Fruit fly (Drosophila melanogaster) whole organism, embryonic: ENCODE data around the gene Prx4.

Experiments
- Blimp-1 ChIP-seq: fragments of 200-800 bp; sonication (Bioruptor generic); optimal IDR thresholded peaks from 3 replicates; lab custom pipeline; 2018; ENCODE audit warnings: missing biosample characterization, missing genetic modification characterization, mild to moderate bottlenecking, moderate library complexity, missing genetic modification reagents
- CG10209 ChIP-seq: fragments of 200-800 bp; sonication (Bioruptor generic); optimal IDR thresholded peaks from 3 replicates; lab custom pipeline; 2017; ENCODE audit warnings: missing biosample characterization, mild to moderate bottlenecking, missing genetic modification characterization, missing genetic modification reagents
- CG10267 ChIP-seq: fragments of 200-800 bp; sonication (Bioruptor generic); optimal IDR thresholded peaks from 2 replicates; lab custom pipeline; 2018; ENCODE audit warnings: missing biosample characterization, mild to moderate bottlenecking, missing genetic modification characterization, moderate library complexity
- CG10366 ChIP-seq: fragments of 200-800 bp; sonication (Bioruptor generic); IDR thresholded peaks from 2 replicates; pipeline ENCODE4 v1.3.6; 2022; ENCODE audit warnings: missing biosample characterization, missing genetic modification characterization
- CG12071 ChIP-seq: fragments of 200-800 bp; sonication (Bioruptor generic); optimal IDR thresholded peaks from 3 replicates; lab custom pipeline; 2018; ENCODE audit warnings: missing biosample characterization, mild to moderate bottlenecking, missing genetic modification characterization
- CG1832 ChIP-seq: fragments of 200-800 bp; sonication (Bioruptor generic); optimal IDR thresholded peaks from 2 replicates; lab custom pipeline; 2017; ENCODE audit warnings: missing biosample characterization, mild to moderate bottlenecking, missing genetic modification characterization, inconsistent platforms
- CG2129 ChIP-seq: fragments of 200-800 bp; sonication (Bioruptor generic); IDR thresholded peaks from 2 replicates; pipeline ENCODE4 v1.3.6; 2022; ENCODE audit warnings: missing biosample characterization, missing genetic modification characterization; ENCODE audit not compliant: partially characterized antibody
- CG2875 ChIP-seq: fragments of 200-800 bp; sonication (Bioruptor generic); optimal IDR thresholded peaks from 2 replicates; lab custom pipeline; 2017; ENCODE audit warnings: missing biosample characterization, mild to moderate bottlenecking, missing genetic modification characterization, missing genetic modification reagents
- CG31365 ChIP-seq: fragments of 200-800 bp; sonication (Bioruptor generic); optimal IDR thresholded peaks from 2 replicates; lab custom pipeline; 2018; ENCODE audit warnings: missing biosample characterization, mild to moderate bottlenecking, missing genetic modification characterization
- CG3847 ChIP-seq: fragments of 200-800 bp; sonication (Bioruptor generic); IDR thresholded peaks from 2 replicates; pipeline ENCODE4 v1.3.6; 2022; ENCODE audit warnings: missing biosample characterization, missing genetic modification characterization
- CG5245 ChIP-seq: fragments of 200-800 bp; sonication (Bioruptor generic); optimal IDR thresholded peaks from 3 replicates; lab custom pipeline; 2016; ENCODE audit warnings: missing biosample characterization, missing genetic modification characterization
- CG5953 ChIP-seq: fragments of 200-800 bp; sonication (Bioruptor generic); IDR thresholded peaks from 2 replicates; pipeline ENCODE4 v1.3.6; 2022; ENCODE audit warnings: missing biosample characterization, missing genetic modification characterization
- CG6765 ChIP-seq: fragments of 200-800 bp; sonication (Bioruptor generic); optimal IDR thresholded peaks from 3 replicates; lab custom pipeline; 2017; ENCODE audit warnings: missing biosample characterization, mild to moderate bottlenecking, missing genetic modification characterization
- CG6854 ChIP-seq: fragments of 200-800 bp; sonication (Bioruptor generic); optimal IDR thresholded peaks from 3 replicates; lab custom pipeline; 2017; ENCODE audit warnings: missing biosample characterization, mild to moderate bottlenecking, missing genetic modification characterization
- CG7271 ChIP-seq: fragments of 200-800 bp; sonication (Bioruptor generic); optimal IDR thresholded peaks from 2 replicates; lab custom pipeline; 2018; ENCODE audit warnings: missing biosample characterization, mild to moderate bottlenecking, missing genetic modification characterization, moderate library complexity
- CG7357 ChIP-seq: fragments of 200-800 bp; sonication (Bioruptor generic); IDR thresholded peaks from 3 replicates; pipeline ENCODE4 v1.3.6; 2022; ENCODE audit warnings: missing biosample characterization, missing genetic modification characterization
- CG8944 ChIP-seq: fragments of 200-800 bp; sonication (Bioruptor generic); optimal IDR thresholded peaks from 3 replicates; lab custom pipeline; 2016; ENCODE audit warnings: missing biosample characterization, missing genetic modification characterization
- CG9727 ChIP-seq: fragments of 200-800 bp; sonication (Bioruptor generic); optimal IDR thresholded peaks from 3 replicates; lab custom pipeline; 2017; ENCODE audit warnings: missing biosample characterization, mild to moderate bottlenecking, missing genetic modification characterization
- Dip3 ChIP-seq: fragments of 200-800 bp; sonication (Bioruptor generic); optimal IDR thresholded peaks from 3 replicates; lab custom pipeline; 2016; ENCODE audit warnings: missing biosample characterization, missing genetic modification characterization
- E2f2 ChIP-seq: fragments of 200-800 bp; sonication (Bioruptor generic); IDR thresholded peaks from 2 replicates; pipeline ENCODE4 v1.3.6; 2022; ENCODE audit warnings: missing biosample characterization, missing genetic modification characterization
- Fer1 ChIP-seq: fragments of 200-800 bp; sonication (Bioruptor generic); optimal IDR thresholded peaks from 2 replicates; lab custom pipeline; 2017; ENCODE audit warnings: missing biosample characterization, mild to moderate bottlenecking, missing genetic modification characterization
- Gsc ChIP-seq: fragments of 200-800 bp; sonication (Bioruptor generic); IDR thresholded peaks from 2 replicates; pipeline ENCODE4 v1.3.6; 2022; ENCODE audit warnings: missing biosample characterization, missing genetic modification characterization
- HLHmδ ChIP-seq: fragments of 200-800 bp; sonication (Bioruptor generic); optimal IDR thresholded peaks from 2 replicates; lab custom pipeline; 2018; ENCODE audit warnings: missing biosample characterization, mild to moderate bottlenecking, missing genetic modification characterization, moderate library complexity
- Hr3 ChIP-seq: fragments of 200-800 bp; sonication (Bioruptor generic); optimal IDR thresholded peaks from 3 replicates; lab custom pipeline; 2016; ENCODE audit warnings: missing biosample characterization, missing genetic modification characterization
- Meics ChIP-seq: fragments of 200-800 bp; sonication (Bioruptor generic); optimal IDR thresholded peaks from 2 replicates; lab custom pipeline; 2017; ENCODE audit warnings: missing biosample characterization, mild to moderate bottlenecking, missing genetic modification characterization
- Pdp1 ChIP-seq, 2 experiments: fragments of 200-800 bp; sonication (Bioruptor generic); optimal IDR thresholded peaks; 3 replicates each; lab custom pipeline; 2016; ENCODE audit warnings: missing biosample characterization in 2 of 2, missing genetic modification characterization in 2 of 2, mild to moderate bottlenecking in 1 of 2, moderate library complexity in 1 of 2
- Six4 ChIP-seq: fragments of 200-800 bp; sonication (Bioruptor generic); optimal IDR thresholded peaks from 2 replicates; lab custom pipeline; 2016; ENCODE audit warnings: missing biosample characterization, missing genetic modification characterization
- Vsx1 ChIP-seq: fragments of 200-800 bp; sonication (Bioruptor generic); optimal IDR thresholded peaks from 2 replicates; lab custom pipeline; 2017; ENCODE audit warnings: missing biosample characterization, mild to moderate bottlenecking, missing genetic modification characterization, missing genetic modification reagents
- Xrp1 ChIP-seq: fragments of 200-800 bp; sonication (Bioruptor generic); IDR thresholded peaks from 2 replicates; pipeline ENCODE4 v1.3.6; 2022; ENCODE audit warnings: missing biosample characterization, missing genetic modification characterization
- ab ChIP-seq: fragments of 200-800 bp; sonication (Bioruptor generic); optimal IDR thresholded peaks from 2 replicates; lab custom pipeline; 2016; ENCODE audit warnings: missing biosample characterization, missing genetic modification characterization
- abd-A ChIP-seq: fragments of 200-800 bp; sonication (Bioruptor generic); optimal IDR thresholded peaks from 3 replicates; lab custom pipeline; 2019; ENCODE audit warnings: missing biosample characterization, mild to moderate bottlenecking, missing genetic modification characterization, moderate library complexity
- ato ChIP-seq: fragments of 200-800 bp; sonication (Bioruptor generic); IDR thresholded peaks from 2 replicates; pipeline ENCODE4 v1.3.6; 2022; ENCODE audit warnings: missing biosample characterization, missing genetic modification characterization; ENCODE audit not compliant: partially characterized antibody
- bcd ChIP-seq: fragments of 200-800 bp; sonication (Bioruptor generic); optimal IDR thresholded peaks from 2 replicates; lab custom pipeline; 2017; ENCODE audit warnings: missing biosample characterization, mild to moderate bottlenecking, missing genetic modification characterization
- bowl ChIP-seq: fragments of 200-800 bp; sonication (Bioruptor generic); IDR thresholded peaks from 2 replicates; pipeline ENCODE4 v1.3.6; 2022; ENCODE audit warnings: missing biosample characterization, missing genetic modification characterization
- cato ChIP-seq: fragments of 200-800 bp; sonication (Bioruptor generic); optimal IDR thresholded peaks from 2 replicates; lab custom pipeline; 2016; ENCODE audit warnings: missing biosample characterization, missing genetic modification characterization, borderline replicate concordance
- chinmo ChIP-seq: fragments of 200-800 bp; sonication (Bioruptor generic); IDR thresholded peaks from 4 replicates; pipeline ENCODE4 v1.3.6; 2022; ENCODE audit warnings: missing biosample characterization, missing genetic modification characterization; ENCODE audit not compliant: partially characterized antibody
- dimm ChIP-seq: fragments of 200-800 bp; sonication (Bioruptor generic); IDR thresholded peaks from 2 replicates; pipeline ENCODE4 v1.3.6; 2022; ENCODE audit warnings: missing biosample characterization, missing genetic modification characterization
- ems ChIP-seq: fragments of 200-800 bp; sonication (Bioruptor generic); optimal IDR thresholded peaks from 3 replicates; lab custom pipeline; 2016; ENCODE audit warnings: missing biosample characterization, missing genetic modification characterization
- fd96Cb ChIP-seq: fragments of 200-800 bp; sonication (Bioruptor generic); optimal IDR thresholded peaks from 2 replicates; lab custom pipeline; 2018; ENCODE audit warnings: missing biosample characterization, mild to moderate bottlenecking, missing genetic modification characterization, moderate library complexity
- grau ChIP-seq: fragments of 200-800 bp; optimal IDR thresholded peaks from 3 replicates; lab custom pipeline; 2019; ENCODE audit warnings: missing biosample characterization, mild to moderate bottlenecking, missing genetic modification characterization, moderate library complexity
- gsb ChIP-seq: fragments of 200-800 bp; sonication (Bioruptor generic); IDR thresholded peaks from 2 replicates; pipeline ENCODE4 v1.3.6; 2022; ENCODE audit warnings: missing biosample characterization, missing genetic modification characterization
- gsb-n ChIP-seq: fragments of 200-800 bp; sonication (Bioruptor generic); optimal IDR thresholded peaks from 3 replicates; lab custom pipeline; 2018; ENCODE audit warnings: missing biosample characterization, mild to moderate bottlenecking, missing genetic modification characterization
- hb ChIP-seq: fragments of 200-800 bp; sonication (Bioruptor generic); IDR thresholded peaks from 3 replicates; pipeline ENCODE4 v1.3.6; 2022; ENCODE audit warnings: missing biosample characterization, missing genetic modification characterization; ENCODE audit not compliant: partially characterized antibody
- rib ChIP-seq: fragments of 200-800 bp; sonication (Bioruptor generic); IDR thresholded peaks from 2 replicates; pipeline ENCODE4 v1.3.6; 2022; ENCODE audit warnings: missing biosample characterization, missing genetic modification characterization
- seq ChIP-seq: fragments of 200-800 bp; sonication (Bioruptor generic); IDR thresholded peaks from 2 replicates; pipeline ENCODE4 v1.3.6; 2022; ENCODE audit warnings: missing biosample characterization, missing genetic modification characterization
- sob ChIP-seq: fragments of 200-800 bp; sonication (Bioruptor generic); IDR thresholded peaks from 2 replicates; pipeline ENCODE4 v1.3.6; 2022; ENCODE audit warnings: missing biosample characterization, missing genetic modification characterization
- ssp ChIP-seq: fragments of 200-800 bp; sonication (Bioruptor generic); IDR thresholded peaks from 2 replicates; pipeline ENCODE4 v1.3.6; 2022; ENCODE audit warnings: missing biosample characterization, missing genetic modification characterization
- toy ChIP-seq: fragments of 200-800 bp; sonication (Bioruptor generic); IDR thresholded peaks from 2 replicates; pipeline ENCODE4 v1.3.6; 2022; ENCODE audit warnings: missing biosample characterization, missing genetic modification characterization
- trem ChIP-seq: fragments of 200-800 bp; optimal IDR thresholded peaks from 3 replicates; lab custom pipeline; 2019; ENCODE audit warnings: missing biosample characterization, mild to moderate bottlenecking, missing genetic modification characterization, moderate library complexity

Gene Prx4

dm6 chr3L:3046325-3047156 lies 4.4 kb downstream of the Prx4 start, which contains the start of the genes scramb2 and Sk2 (continued):
- TF ChIP-seq gsb-n (tag; lab: Kevin White, UChicago) (peak; percentile 93), Pdp1 (GFP tag; optimal IDR thresholded peaks at IDR 0.05; lab: Kevin White, UChicago) (peak; percentile 83 to 86), CG2875 (GFP tag; lab: Kevin White, UChicago) (peak; percentile 94), fd96Cb (tag; lab: Kevin White, UChicago) (peak; percentile 94), CG5953 (peak; percentile 94), seq (GFP tag; lab: Robert Waterston, UW) (peak; percentile 96), gsb (GFP tag; lab: Robert Waterston, UW) (peak; percentile 94), CG6765 (peak; percentile 92), CG5245 (peak; percentile 94), bowl (GFP tag; lab: Robert Waterston, UW) (peak; percentile 84), CG2129 (GFP tag; lab: Robert Waterston, UW) (no peak), ab (peak; percentile 71), E2f2 (GFP tag; lab: Robert Waterston, UW) (peak; percentile 78), rib (peak; percentile 89), chinmo (no peak), CG1832 (GFP tag; lab: Kevin White, UChicago) (peak; percentile 7), CG10267 (tag; lab: Kevin White, UChicago) (peak; percentile 85), hb (no peak), CG10209 (GFP tag; lab: Kevin White, UChicago) (peak; percentile 95), dimm (GFP tag; lab: Robert Waterston, UW) (peak; percentile 83), Fer1 (peak; percentile 96), grau (tag; lab: Kevin White, UChicago) (peak; percentile 93), toy (GFP tag; lab: Robert Waterston, UW) (peak; percentile 87), CG7271 (tag; lab: Kevin White, UChicago) (peak; percentile 88), bcd (GFP tag; lab: Kevin White, UChicago) (peak; percentile 95), abd-A (tag; lab: Kevin White, UChicago) (no peak), CG10366 (GFP tag; lab: Robert Waterston, UW) (peak; percentile 94), CG12071 (GFP tag; lab: Kevin White, UChicago) (peak; percentile 95), CG7357 (GFP tag; lab: Robert Waterston, UW) (peak; percentile 86), CG9727 (peak; percentile 94), ems (GFP tag; lab: Kevin White, UChicago) (peak; percentile 93), Blimp-1 (GFP tag; lab: Kevin White, UChicago) (peak; percentile 91), cato (GFP tag; lab: Kevin White, UChicago) (peak; percentile 88), ato (no peak), Vsx1 (GFP tag; lab: Kevin White, UChicago) (peak; percentile 94), ssp (GFP tag; lab: Robert Waterston, UW) (peak; percentile 82), Hr3 (peak; percentile 91), CG8944 (GFP tag; lab: Kevin White, UChicago) (peak; percentile 76), trem (peak; percentile 88), Xrp1 (GFP tag; lab: Robert Waterston, UW) (peak; percentile 96), HLHmδ (GFP tag; lab: Kevin White, UChicago) (peak; percentile 58), Six4 (peak; percentile 89), sob (GFP tag; lab: Robert Waterston, UW) (peak; percentile 95), CG31365 (peak; percentile 85), Meics (GFP tag; lab: Kevin White, UChicago) (peak; percentile 96), Dip3 (GFP tag; lab: Kevin White, UChicago) (peak; percentile 82), Gsc (GFP tag; lab: Robert Waterston, UW) (peak; percentile 78), CG6854 (GFP tag; lab: Kevin White, UChicago) (peak; percentile 98), CG3847 (GFP tag; lab: Robert Waterston, UW) (peak; percentile 91)
